Worm (Caenorhabditis elegans) whole organism, L4/young adult: Measurements from ENCODE around the gene Y110A2AL.9.

Experiments
- W03F9.2 ChIP-seq: fragments of 150-350 bp; optimal IDR thresholded peaks from 2 replicates; lab custom pipeline; 2014; ENCODE audit warnings: missing biosample characterization, missing genetic modification characterization
- dao-5 ChIP-seq: sonication (generic microtip); optimal IDR thresholded peaks from 2 replicates; lab custom pipeline; 2016; ENCODE audit warnings: missing genotype, missing genetic modification characterization, moderate library complexity, missing compliant biosample characterization
- him-1 ChIP-seq: sonication (generic microtip); optimal IDR thresholded peaks from 2 replicates; lab custom pipeline; 2016; ENCODE audit warnings: missing genotype, missing genetic modification reagents, missing genetic modification characterization, missing compliant biosample characterization

ce11 chrII:2843088-2843487 lies 23.4 kb downstream of the Y110A2AL.9 start, which contains the start of gene Y110A2AL.7:
- TF ChIP-seq dao-5 (tag; lab: Kevin White, UChicago) (no peak), him-1 (tag; lab: Kevin White, UChicago) (no peak), W03F9.2 (no peak)
